Worm (Caenorhabditis elegans) whole organism, mixed stage, embryonic: ENCODE results near the gene F40G12.11.

Experiments used
- M03D4.4 ChIP-seq: sonication (generic microtip); optimal IDR thresholded peaks from 2 replicates; lab custom pipeline; 2017; ENCODE audit warnings: mild to moderate bottlenecking, missing genetic modification characterization, missing compliant biosample characterization
- blmp-1 ChIP-seq: fragments of 150-350 bp; optimal IDR thresholded peaks from 2 replicates; lab custom pipeline; 2014; ENCODE audit warnings: missing biosample characterization, missing genetic modification characterization
- ceh-39 ChIP-seq: fragments of 150-350 bp; optimal IDR thresholded peaks from 2 replicates; lab custom pipeline; 2014; ENCODE audit warnings: missing biosample characterization, missing genetic modification characterization
- ces-1 ChIP-seq: fragments of 150-350 bp; optimal IDR thresholded peaks from 2 replicates; lab custom pipeline; 2014; ENCODE audit warnings: missing biosample characterization, missing genetic modification reagents, missing genetic modification characterization
- elt-3 ChIP-seq: fragments of 150-350 bp; optimal IDR thresholded peaks from 2 replicates; lab custom pipeline; 2014; ENCODE audit warnings: missing biosample characterization, missing genetic modification characterization
- lsy-2 ChIP-seq: fragments of 150-350 bp; optimal IDR thresholded peaks from 2 replicates; lab custom pipeline; 2014; ENCODE audit warnings: missing biosample characterization, missing genetic modification characterization
- mep-1 ChIP-seq: fragments of 150-350 bp; optimal IDR thresholded peaks from 2 replicates; lab custom pipeline; 2017; ENCODE audit warnings: missing biosample characterization, missing genetic modification reagents, missing genetic modification characterization, inconsistent platforms
- nhr-237 ChIP-seq: fragments of 150-350 bp; optimal IDR thresholded peaks from 2 replicates; lab custom pipeline; 2014; ENCODE audit warnings: missing biosample characterization, missing genetic modification characterization
- nhr-76 ChIP-seq: sonication (generic microtip); optimal IDR thresholded peaks from 2 replicates; lab custom pipeline; 2017; ENCODE audit warnings: missing biosample characterization, missing genetic modification characterization
- snpc-4 ChIP-seq: fragments of 150-350 bp; optimal IDR thresholded peaks from 2 replicates; lab custom pipeline; 2014; ENCODE audit warnings: missing biosample characterization, missing genetic modification characterization
- unc-39 ChIP-seq: fragments of 150-350 bp; optimal IDR thresholded peaks from 2 replicates; lab custom pipeline; 2014; ENCODE audit warnings: missing biosample characterization, missing genetic modification characterization
- unc-62 ChIP-seq: fragments of 150-350 bp; optimal IDR thresholded peaks from 2 replicates; lab custom pipeline; 2014; ENCODE audit warnings: missing biosample characterization, missing genetic modification reagents, missing genetic modification characterization
- ztf-11 ChIP-seq: fragments of 150-350 bp; optimal IDR thresholded peaks from 2 replicates; lab custom pipeline; 2014; ENCODE audit warnings: missing biosample characterization, missing genetic modification characterization

ce11 chrV:14320730-14321319 lies 34.9 kb downstream of the F40G12.11 start:
- no peak for TF ChIP-seq blmp-1 (tag; lab: Kevin White, UChicago)
- no peak for TF ChIP-seq elt-3 (tag; lab: Kevin White, UChicago)
- TF ChIP-seq unc-39, result no peak
- TF ChIP-seq unc-62 (GFP tag; lab: Kevin White, UChicago), result no peak
- TF ChIP-seq snpc-4 (tag; lab: Kevin White, UChicago), result no peak
- TF ChIP-seq lsy-2 (tag; lab: Kevin White, UChicago), result no peak
- no peak for TF ChIP-seq nhr-76 (tag; lab: Kevin White, UChicago)
- no peak for TF ChIP-seq ceh-39
- TF ChIP-seq ces-1 (GFP tag; lab: Kevin White, UChicago), result no peak
- no peak for TF ChIP-seq M03D4.4 (tag; lab: Kevin White, UChicago)
- TF ChIP-seq ztf-11 (tag; lab: Kevin White, UChicago), result no peak
- no peak for TF ChIP-seq nhr-237 (tag; lab: Kevin White, UChicago)
- no peak for TF ChIP-seq mep-1
